Fruit fly (Drosophila melanogaster): ENCODE measurements around the gene CG12379.

- TF ChIP-seq kay (GFP tag; ENCODE audit: borderline replicate concordance) (no peak), Hr96 (GFP tag; optimal IDR thresholded peaks at IDR 0.05) (no peak), CG7045 (GFP tag; optimal IDR thresholded peaks at IDR 0.05) (no peak), ovo (GFP tag; optimal IDR thresholded peaks at IDR 0.05) (no peak), CG1620 (GFP tag; optimal IDR thresholded peaks at IDR 0.05) (no peak), cnc (optimal IDR thresholded peaks at IDR 0.05) (no peak), CG12768 (GFP tag; optimal IDR thresholded peaks at IDR 0.05) (no peak)
Measured at dm6 chrX:15731968-15732367, 1.8 kb downstream of the CG12379 start, which contains the start of gene CG8191.

All from whole organism, adult.